Worm (Caenorhabditis elegans) whole organism, L2 larva: ENCODE results near the gene F54A3.2.
A peak's percentile ranks its signal among the peaks of the same experiment; 100 is the strongest.

ENCODE experiments used
- C34F6.9 ChIP-seq: fragments of 150-350 bp; optimal IDR thresholded peaks from 2 replicates; lab custom pipeline; 2014; ENCODE audit warnings: missing biosample characterization, missing genetic modification characterization
- F13H6.1 ChIP-seq: sonication (generic microtip); optimal IDR thresholded peaks from 2 replicates; lab custom pipeline; 2016; ENCODE audit warnings: missing genetic modification characterization, missing compliant biosample characterization
- Y55F3AM.14 ChIP-seq: fragments of 200-800 bp; sonication (Bioruptor generic); optimal IDR thresholded peaks from 2 replicates; lab custom pipeline; 2018; ENCODE audit warnings: mild to moderate bottlenecking, missing genetic modification characterization, missing compliant biosample characterization
- ZK546.5 ChIP-seq: sonication (generic microtip); optimal IDR thresholded peaks from 2 replicates; lab custom pipeline; 2017; ENCODE audit warnings: missing biosample characterization, missing genetic modification characterization
- aly-2 ChIP-seq: fragments of 150-350 bp; optimal IDR thresholded peaks from 2 replicates; lab custom pipeline; 2014; ENCODE audit warnings: missing biosample characterization, missing genetic modification characterization
- blmp-1 ChIP-seq: sonication (generic microtip); optimal IDR thresholded peaks from 2 replicates; lab custom pipeline; 2017; ENCODE audit warnings: missing genetic modification characterization, mild to moderate bottlenecking, missing compliant biosample characterization, antibody characterized with exemption, moderate library complexity; ENCODE audit not compliant: insufficient read depth
- crh-2 ChIP-seq: sonication (generic microtip); optimal IDR thresholded peaks from 2 replicates; lab custom pipeline; 2017; ENCODE audit warnings: missing biosample characterization, missing genetic modification characterization
- dmd-4 ChIP-seq: sonication (generic microtip); optimal IDR thresholded peaks from 2 replicates; lab custom pipeline; 2017; ENCODE audit warnings: missing biosample characterization, missing genetic modification characterization
- fos-1 ChIP-seq: fragments of 150-350 bp; optimal IDR thresholded peaks from 2 replicates; lab custom pipeline; 2014; ENCODE audit warnings: missing biosample characterization, missing genetic modification characterization
- gmeb-1 ChIP-seq: fragments of 150-350 bp; optimal IDR thresholded peaks from 2 replicates; lab custom pipeline; 2014; ENCODE audit warnings: missing biosample characterization, missing genetic modification characterization
- lin-11 ChIP-seq: fragments of 150-350 bp; sonication (generic microtip); optimal IDR thresholded peaks from 2 replicates; lab custom pipeline; 2014; ENCODE audit warnings: missing biosample characterization, missing genetic modification characterization, inconsistent platforms, mixed read lengths
- lin-13 ChIP-seq: fragments of 150-350 bp; optimal IDR thresholded peaks from 2 replicates; lab custom pipeline; 2014; ENCODE audit warnings: missing biosample characterization, missing genetic modification reagents, missing genetic modification characterization
- lin-39 ChIP-seq: fragments of 150-350 bp; optimal IDR thresholded peaks from 2 replicates; lab custom pipeline; 2014; ENCODE audit warnings: missing biosample characterization, missing genetic modification reagents, missing genetic modification characterization
- lsy-2 ChIP-seq, 2 experiments: fragments of 150-350 bp in 1 of 2; sonication (generic microtip) in 1 of 2; optimal IDR thresholded peaks; 2 replicates each; lab custom pipeline; 2014 to 2017; ENCODE audit warnings: missing biosample characterization in 2 of 2, missing genetic modification characterization in 2 of 2
- mbf-1 ChIP-seq: sonication (generic microtip); optimal IDR thresholded peaks from 2 replicates; lab custom pipeline; 2017; ENCODE audit warnings: missing biosample characterization, missing genetic modification characterization
- mdl-1 ChIP-seq, 2 experiments: fragments of 150-350 bp in 1 of 2; sonication (generic microtip) in 1 of 2; optimal IDR thresholded peaks; 2 replicates each; lab custom pipeline; 2017; ENCODE audit warnings: missing biosample characterization in 2 of 2, missing genetic modification characterization in 2 of 2
- nhr-10 ChIP-seq: sonication (generic microtip); optimal IDR thresholded peaks from 2 replicates; lab custom pipeline; 2017; ENCODE audit warnings: missing biosample characterization, missing genetic modification characterization
- nhr-11 ChIP-seq: fragments of 150-350 bp; optimal IDR thresholded peaks from 2 replicates; lab custom pipeline; 2014; ENCODE audit warnings: missing biosample characterization, missing genetic modification characterization
- nhr-12 ChIP-seq: fragments of 150-350 bp; optimal IDR thresholded peaks from 2 replicates; lab custom pipeline; 2014; ENCODE audit warnings: missing biosample characterization, missing genetic modification characterization
- nhr-129 ChIP-seq: fragments of 150-350 bp; optimal IDR thresholded peaks from 2 replicates; lab custom pipeline; 2014; ENCODE audit warnings: missing biosample characterization, missing genetic modification characterization
- nhr-23 ChIP-seq: fragments of 150-350 bp; optimal IDR thresholded peaks from 2 replicates; lab custom pipeline; 2014; ENCODE audit warnings: missing biosample characterization, missing genetic modification reagents, missing genetic modification characterization
- nhr-25 ChIP-seq: fragments of 150-350 bp; sonication (generic microtip); optimal IDR thresholded peaks from 3 replicates; lab custom pipeline; 2014; ENCODE audit warnings: missing biosample characterization, missing genetic modification characterization
- nhr-6 ChIP-seq: fragments of 150-350 bp; optimal IDR thresholded peaks from 2 replicates; lab custom pipeline; 2014; ENCODE audit warnings: missing biosample characterization, missing genetic modification characterization
- nhr-77 ChIP-seq: fragments of 150-350 bp; optimal IDR thresholded peaks from 2 replicates; lab custom pipeline; 2014; ENCODE audit warnings: missing biosample characterization, missing genetic modification characterization
- peb-1 ChIP-seq: fragments of 150-350 bp; optimal IDR thresholded peaks from 2 replicates; lab custom pipeline; 2014; ENCODE audit warnings: missing biosample characterization, missing genetic modification characterization
- sem-4 ChIP-seq: fragments of 150-350 bp; optimal IDR thresholded peaks from 2 replicates; lab custom pipeline; 2014; ENCODE audit warnings: missing biosample characterization, missing genetic modification reagents, missing genetic modification characterization
- sma-9 ChIP-seq, 2 experiments: fragments of 150-350 bp in 1 of 2; sonication (generic microtip) in 1 of 2; optimal IDR thresholded peaks; 2 replicates each; lab custom pipeline; 2014 to 2016; ENCODE audit warnings: missing genetic modification characterization in 2 of 2, mild to moderate bottlenecking in 1 of 2, missing biosample characterization in 1 of 2, missing compliant biosample characterization in 1 of 2, missing genetic modification reagents in 1 of 2, moderate library complexity in 1 of 2
- unc-39 ChIP-seq: fragments of 150-350 bp; optimal IDR thresholded peaks from 2 replicates; lab custom pipeline; 2014; ENCODE audit warnings: missing biosample characterization, missing genetic modification characterization
- unc-55 ChIP-seq: fragments of 150-350 bp; sonication (generic microtip); optimal IDR thresholded peaks from 3 replicates; lab custom pipeline; 2014; ENCODE audit warnings: missing biosample characterization, missing genetic modification reagents, missing genetic modification characterization
- zag-1 ChIP-seq: fragments of 150-350 bp; optimal IDR thresholded peaks from 2 replicates; lab custom pipeline; 2014; ENCODE audit warnings: missing biosample characterization, missing genetic modification characterization
- ztf-11 ChIP-seq: sonication (generic microtip); optimal IDR thresholded peaks from 2 replicates; lab custom pipeline; 2017; ENCODE audit warnings: missing biosample characterization, missing genetic modification characterization
- ztf-4 ChIP-seq: fragments of 150-350 bp; optimal IDR thresholded peaks from 2 replicates; lab custom pipeline; 2014; ENCODE audit warnings: missing biosample characterization, missing genetic modification characterization

F54A3.2 gene

DNA sequence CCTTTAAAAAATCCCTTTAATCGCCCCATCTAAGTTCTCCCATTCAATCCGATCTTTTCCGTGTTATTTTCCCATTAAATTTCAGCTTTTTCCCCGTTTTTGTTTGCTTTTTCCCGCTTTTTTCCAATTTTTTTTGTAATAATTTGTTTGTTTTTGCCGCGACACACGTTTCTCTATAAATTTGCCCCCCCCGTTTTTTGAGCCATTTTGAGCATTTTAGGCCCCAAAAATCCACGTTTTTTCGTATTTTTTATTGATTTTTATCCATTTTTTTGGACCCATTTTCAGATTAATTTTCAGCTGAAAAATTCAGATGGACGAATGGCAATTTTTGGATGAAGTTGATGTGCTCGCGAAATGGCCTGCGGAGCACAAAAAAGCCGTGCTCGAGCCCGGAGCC lies at the start of gene F54A3.2:
Gene F54A3.2, plus strand, starts transcription at position 301 of the 400 bp plus-strand sequence.
- TF ChIP-seq gmeb-1 (tag; lab: Kevin White, UChicago) = no peak
- TF ChIP-seq nhr-12 (tag; lab: Kevin White, UChicago) = no peak
- TF ChIP-seq ztf-4 = no peak
- TF ChIP-seq nhr-6 (tag; lab: Kevin White, UChicago) = no peak
- no peak for TF ChIP-seq nhr-77 (tag; lab: Kevin White, UChicago)
- no peak for TF ChIP-seq aly-2 (tag; lab: Kevin White, UChicago)
- no peak for TF ChIP-seq unc-39 (tag; lab: Kevin White, UChicago)
- TF ChIP-seq fos-1 (tag; lab: Kevin White, UChicago) = no peak
- TF ChIP-seq lin-39 (tag; lab: Kevin White, UChicago) = no peak
- no peak for TF ChIP-seq blmp-1 (tag; lab: Kevin White, UChicago)
- TF ChIP-seq mbf-1 (tag; lab: Kevin White, UChicago) = no peak
- no peak for TF ChIP-seq Y55F3AM.14 (GFP tag; lab: Kevin White, UChicago)

DNA sequence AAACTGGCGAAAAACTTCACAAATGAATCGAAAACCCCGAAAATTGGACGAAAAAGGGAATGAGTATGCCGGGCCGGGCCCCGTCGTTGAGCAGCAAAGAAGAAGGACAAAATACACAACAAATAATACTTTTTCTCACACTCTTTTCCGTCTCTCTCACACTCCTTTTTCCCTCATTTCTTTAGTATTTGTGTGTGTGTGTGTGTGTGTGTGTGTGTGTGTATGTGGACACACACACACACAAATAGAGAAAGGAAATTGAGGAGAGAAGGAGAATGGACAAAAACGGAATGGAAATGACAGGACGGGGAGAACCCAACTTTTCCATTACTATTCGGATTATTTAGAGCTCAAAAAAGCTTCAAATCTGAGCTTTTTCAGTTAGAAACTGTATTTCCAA lies 47.9 kb upstream of the F54A3.2 start:
- TF ChIP-seq nhr-6 (tag; lab: Kevin White, UChicago) = peak; percentile 10
- no peak for TF ChIP-seq nhr-23 (tag; lab: Kevin White, UChicago)
- no peak for TF ChIP-seq nhr-11 (tag; lab: Kevin White, UChicago)
- TF ChIP-seq mdl-1 (tag; optimal IDR thresholded peaks at IDR 0.05; lab: Kevin White, UChicago) = no peak
- no peak for TF ChIP-seq nhr-12 (tag; lab: Kevin White, UChicago)
- TF ChIP-seq lsy-2 (tag; optimal IDR thresholded peaks at IDR 0.05; lab: Kevin White, UChicago) = peak in 1 of 2 experiments; percentile 55
- TF ChIP-seq sma-9 (GFP tag; optimal IDR thresholded peaks at IDR 0.05; lab: Kevin White, UChicago) = peak; percentile 58
- TF ChIP-seq sma-9 (tag; optimal IDR thresholded peaks at IDR 0.05; lab: Kevin White, UChicago) = no peak
- no peak for TF ChIP-seq zag-1 (tag; lab: Kevin White, UChicago)
- peak; percentile 42 for TF ChIP-seq lin-13 (GFP tag; lab: Kevin White, UChicago)
- peak; percentile 86 for TF ChIP-seq nhr-129 (tag; lab: Kevin White, UChicago)
- peak; percentile 65 for TF ChIP-seq F13H6.1 (tag; lab: Kevin White, UChicago)
- peak; percentile 43 for TF ChIP-seq fos-1 (tag; lab: Kevin White, UChicago)
- TF ChIP-seq dmd-4 (tag; lab: Kevin White, UChicago) = no peak
- TF ChIP-seq unc-55 = peak; percentile 88
- TF ChIP-seq crh-2 (tag; lab: Kevin White, UChicago) = peak; percentile 44
- TF ChIP-seq C34F6.9 = peak; percentile 59
- TF ChIP-seq, all 48 proteins: peak for 10

DNA sequence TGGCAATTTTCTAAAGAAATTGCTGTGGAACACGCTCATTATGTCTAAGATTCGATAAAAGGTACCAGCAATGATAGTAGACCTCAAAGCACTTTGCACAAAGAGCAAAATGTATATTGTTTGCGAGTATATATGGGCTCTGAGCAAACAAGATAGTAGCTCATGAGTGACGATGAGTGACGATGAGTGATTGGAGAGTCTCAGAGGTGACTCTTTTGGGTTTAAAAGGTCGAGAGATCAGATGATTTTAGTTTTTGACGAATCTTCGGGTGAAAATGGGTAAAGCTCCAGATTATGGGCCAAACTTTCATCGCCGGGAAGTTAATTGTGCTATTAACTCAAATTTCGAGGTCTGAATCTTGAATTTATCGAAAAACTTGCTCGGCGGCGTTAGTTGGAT lies 46.7 kb upstream of the F54A3.2 start:
- TF ChIP-seq ZK546.5 = no peak
- TF ChIP-seq ztf-11 (tag; lab: Kevin White, UChicago) = no peak
- TF ChIP-seq lin-39 (tag; lab: Kevin White, UChicago) = no peak
- no peak for TF ChIP-seq dmd-4 (tag; lab: Kevin White, UChicago)
- no peak for TF ChIP-seq lin-11
- no peak for TF ChIP-seq nhr-11 (tag; lab: Kevin White, UChicago)
- no peak for TF ChIP-seq nhr-12 (tag; lab: Kevin White, UChicago)
- no peak for TF ChIP-seq mdl-1 (tag; optimal IDR thresholded peaks at IDR 0.05; lab: Kevin White, UChicago)
- TF ChIP-seq nhr-129 (tag; lab: Kevin White, UChicago) = no peak
- TF ChIP-seq nhr-6 (tag; lab: Kevin White, UChicago) = no peak
- TF ChIP-seq peb-1 (tag; lab: Kevin White, UChicago) = no peak
- no peak for TF ChIP-seq sem-4 (tag; lab: Kevin White, UChicago)
- no peak for TF ChIP-seq crh-2 (tag; lab: Kevin White, UChicago)

DNA sequence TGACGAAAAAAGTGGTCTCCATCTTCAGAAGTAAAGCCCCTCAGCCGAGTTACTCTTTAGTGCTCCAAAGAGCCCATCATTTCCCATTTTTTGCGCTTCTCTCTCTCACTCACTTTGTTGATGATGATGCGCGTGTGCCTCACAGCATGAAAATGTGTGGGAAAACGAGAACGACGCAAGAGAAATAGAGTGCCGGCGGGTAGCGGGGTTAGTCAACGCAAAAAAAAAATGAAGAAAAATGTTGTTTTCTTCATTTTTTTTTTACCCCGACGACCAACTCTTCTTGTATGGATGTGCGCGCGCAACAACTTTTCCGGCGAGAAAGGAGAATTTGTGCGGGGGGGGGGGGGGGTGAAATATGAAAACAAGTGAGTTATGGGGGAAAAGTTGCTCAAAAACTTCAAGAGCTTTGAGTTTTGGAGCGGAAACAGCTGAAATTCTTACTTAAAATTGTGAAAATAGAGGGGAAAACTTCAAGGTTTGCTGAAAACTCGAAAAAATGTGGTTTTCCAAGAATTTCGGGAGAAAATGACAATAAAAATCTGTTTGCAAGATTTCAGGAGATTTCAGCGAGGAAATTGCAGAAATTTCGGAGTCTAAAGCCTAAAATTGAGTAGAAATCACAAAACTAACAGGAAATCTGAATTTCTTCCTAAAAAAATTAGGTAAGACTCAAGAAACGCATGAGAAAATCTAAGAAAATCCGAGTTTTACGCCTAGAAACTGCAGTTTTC lies 45.7 kb upstream of the F54A3.2 start, which contains the start of gene C33C12.1:
Gene C33C12.1, plus strand, starts transcription at position 684 of the 734 bp plus-strand sequence.
- TF ChIP-seq C34F6.9 (peak; percentile 32), nhr-25 (tag; lab: Kevin White, UChicago) (no peak), lsy-2 (tag; optimal IDR thresholded peaks at IDR 0.05; lab: Kevin White, UChicago) (peak in 1 of 2 experiments; percentile 22), nhr-129 (tag; lab: Kevin White, UChicago) (peak; percentile 48), mdl-1 (tag; optimal IDR thresholded peaks at IDR 0.05; lab: Kevin White, UChicago) (peak in 1 of 2 experiments; percentile 18), nhr-10 (tag; lab: Kevin White, UChicago) (no peak), zag-1 (tag; lab: Kevin White, UChicago) (peak; percentile 22), unc-55 (peak; percentile 20), lin-13 (GFP tag; lab: Kevin White, UChicago) (no peak)
